Worm (Caenorhabditis elegans): Measurements from ENCODE around the gene sre-48.

Gene sre-48

ce11 chrII:13997989-13998388 is 18.3 kb upstream of the sre-48 start:
- TF ChIP-seq pha-4 (tag; optimal IDR thresholded peaks at IDR 0.05) (no peak), ceh-43 (GFP tag; optimal IDR thresholded peaks at IDR 0.05) (no peak), ham-2 (GFP tag; optimal IDR thresholded peaks at IDR 0.05) (no peak), M03D4.4 (tag; optimal IDR thresholded peaks at IDR 0.05) (no peak), ztf-11 (tag; optimal IDR thresholded peaks at IDR 0.05) (no peak), sptf-1 (tag; optimal IDR thresholded peaks at IDR 0.05) (no peak), mab-5 (tag; optimal IDR thresholded peaks at IDR 0.05) (no peak), elt-3 (tag; optimal IDR thresholded peaks at IDR 0.05) (no peak), ces-1 (GFP tag; optimal IDR thresholded peaks at IDR 0.05) (no peak), nhr-12 (tag; optimal IDR thresholded peaks at IDR 0.05) (no peak), tbx-8 (GFP tag; optimal IDR thresholded peaks at IDR 0.05) (no peak), unc-39 (tag; optimal IDR thresholded peaks at IDR 0.05) (no peak), flh-1 (GFP tag; optimal IDR thresholded peaks at IDR 0.05) (no peak), elt-1 (tag; optimal IDR thresholded peaks at IDR 0.05; ENCODE audit: borderline replicate concordance, insufficient read depth) (no peak), bed-3 (GFP tag; optimal IDR thresholded peaks at IDR 0.05) (no peak), nhr-237 (tag; optimal IDR thresholded peaks at IDR 0.05) (no peak), lin-32 (GFP tag; optimal IDR thresholded peaks at IDR 0.05) (no peak), ceh-83 (GFP tag; optimal IDR thresholded peaks at IDR 0.05) (no peak)

DNA sequence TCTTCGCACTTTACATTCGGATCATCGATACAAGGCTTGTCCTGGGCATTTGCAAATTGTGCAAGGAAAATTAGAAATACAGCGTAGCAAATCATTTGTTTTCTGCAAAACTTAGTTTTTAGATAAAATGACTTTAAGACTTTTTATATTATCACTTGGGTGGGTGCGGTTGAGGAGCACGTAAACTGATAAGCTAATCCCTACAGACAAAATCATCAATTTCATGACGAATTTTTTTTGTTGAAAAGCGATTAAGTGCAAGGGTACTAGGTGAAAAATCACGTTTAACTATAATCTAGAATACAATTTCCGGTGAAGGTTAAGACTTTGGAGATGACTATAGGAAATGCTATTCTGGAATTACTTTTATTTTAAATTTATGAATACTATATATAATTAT is 17.8 kb upstream of the sre-48 start, which contains the start of gene F01D5.1:
Gene F01D5.1, minus strand, starts transcription at position 105 of the 400 bp plus-strand sequence.
- TF ChIP-seq ceh-83 (GFP tag; optimal IDR thresholded peaks at IDR 0.05), result no peak

ce11 chrII:13994934-13995333 is 15.3 kb upstream of the sre-48 start, which contains the start of gene Y39G8B.7:
Gene Y39G8B.7, minus strand, starts transcription at chrII:13995034.
- TF ChIP-seq cnd-1 (tag; optimal IDR thresholded peaks at IDR 0.05) (no peak), blmp-1 (tag; optimal IDR thresholded peaks at IDR 0.05) (no peak), sem-2 (GFP tag; optimal IDR thresholded peaks at IDR 0.05) (no peak), bed-3 (GFP tag; optimal IDR thresholded peaks at IDR 0.05) (no peak), unc-120 (tag; optimal IDR thresholded peaks at IDR 0.05; ENCODE audit: poor library complexity, severe bottlenecking) (no peak), lsy-2 (tag; optimal IDR thresholded peaks at IDR 0.05) (no peak), tbx-8 (GFP tag; optimal IDR thresholded peaks at IDR 0.05) (no peak), nhr-2 (tag; optimal IDR thresholded peaks at IDR 0.05) (no peak), hlh-1 (tag; optimal IDR thresholded peaks at IDR 0.05) (no peak), nhr-76 (tag; optimal IDR thresholded peaks at IDR 0.05) (no peak), ces-1 (GFP tag; optimal IDR thresholded peaks at IDR 0.05) (no peak), zip-8 (tag; optimal IDR thresholded peaks at IDR 0.05) (no peak), sptf-1 (tag; optimal IDR thresholded peaks at IDR 0.05) (no peak), flh-1 (GFP tag; optimal IDR thresholded peaks at IDR 0.05) (no peak), unc-62 (GFP tag; optimal IDR thresholded peaks at IDR 0.05) (no peak), mls-2 (tag; optimal IDR thresholded peaks at IDR 0.05) (no peak), lin-13 (tag; optimal IDR thresholded peaks at IDR 0.05) (no peak), snpc-4 (tag; optimal IDR thresholded peaks at IDR 0.05) (no peak), elt-3 (tag; optimal IDR thresholded peaks at IDR 0.05) (no peak), ztf-11 (tag; optimal IDR thresholded peaks at IDR 0.05) (no peak)

DNA sequence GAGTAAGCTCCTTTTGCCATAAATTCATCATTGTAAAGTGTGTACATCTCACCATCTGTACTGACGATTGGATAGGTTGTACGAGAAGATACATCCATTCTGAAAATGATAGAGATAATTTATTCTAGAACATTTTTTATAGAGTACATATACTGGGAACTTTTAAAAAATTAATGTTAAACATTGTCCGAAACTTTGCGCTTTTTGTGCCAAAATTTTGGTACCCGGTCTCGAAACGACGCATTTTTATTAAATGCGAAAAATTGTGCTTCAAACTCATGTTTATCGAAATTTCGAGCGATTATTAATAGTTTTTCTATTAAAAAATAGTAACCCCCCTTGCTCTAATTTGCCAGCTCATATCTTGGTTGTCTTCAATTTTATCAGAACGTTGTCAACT is 12.1 kb upstream of the sre-48 start, which contains the start of gene Y39G8B.5:
Gene Y39G8B.5, minus strand, starts transcription at position 101 of the 400 bp plus-strand sequence.
- TF ChIP-seq nhr-76 (tag; optimal IDR thresholded peaks at IDR 0.05), result no peak
- TF ChIP-seq sptf-1 (tag; optimal IDR thresholded peaks at IDR 0.05), result no peak
- TF ChIP-seq hlh-1 (tag; optimal IDR thresholded peaks at IDR 0.05), result no peak
- no peak for TF ChIP-seq tbx-8 (GFP tag; optimal IDR thresholded peaks at IDR 0.05)
- TF ChIP-seq unc-120 (tag; optimal IDR thresholded peaks at IDR 0.05; ENCODE audit: poor library complexity, severe bottlenecking), result no peak
- no peak for TF ChIP-seq blmp-1 (tag; optimal IDR thresholded peaks at IDR 0.05)
- TF ChIP-seq mls-2 (tag; optimal IDR thresholded peaks at IDR 0.05), result no peak
- TF ChIP-seq ceh-39 (tag; optimal IDR thresholded peaks at IDR 0.05), result no peak
- no peak for TF ChIP-seq snpc-4 (tag; optimal IDR thresholded peaks at IDR 0.05)
- no peak for TF ChIP-seq drap-1 (GFP tag; optimal IDR thresholded peaks at IDR 0.05)
- no peak for TF ChIP-seq lsy-2 (tag; optimal IDR thresholded peaks at IDR 0.05)
- TF ChIP-seq zip-8 (tag; optimal IDR thresholded peaks at IDR 0.05), result no peak
- no peak for TF ChIP-seq elt-3 (tag; optimal IDR thresholded peaks at IDR 0.05)
- no peak for TF ChIP-seq elt-1 (tag; optimal IDR thresholded peaks at IDR 0.05; ENCODE audit: borderline replicate concordance, insufficient read depth)
- no peak for TF ChIP-seq ceh-43 (GFP tag; optimal IDR thresholded peaks at IDR 0.05)
- no peak for TF ChIP-seq nhr-12 (tag; optimal IDR thresholded peaks at IDR 0.05)
- TF ChIP-seq unc-62 (GFP tag; optimal IDR thresholded peaks at IDR 0.05), result no peak
- TF ChIP-seq lin-13 (tag; optimal IDR thresholded peaks at IDR 0.05), result no peak

Measured in whole organism, mixed stage, embryonic.